Worm (Caenorhabditis elegans) whole organism, L4/young adult: ENCODE results near the gene nxf-2.

Experiments
- dao-5 ChIP-seq: sonication (generic microtip); optimal IDR thresholded peaks from 2 replicates; lab custom pipeline; 2016; ENCODE audit warnings: missing genotype, missing genetic modification characterization, moderate library complexity, missing compliant biosample characterization
- him-1 ChIP-seq: sonication (generic microtip); optimal IDR thresholded peaks from 2 replicates; lab custom pipeline; 2016; ENCODE audit warnings: missing genotype, missing genetic modification reagents, missing genetic modification characterization, missing compliant biosample characterization

- TF ChIP-seq him-1 (tag; lab: Kevin White, UChicago) (no peak), dao-5 (no peak)
Measured at ce11 chrV:14378986-14379385, 38.6 kb downstream of the nxf-2 start, which contains the start of gene npr-43.
